Worm (Caenorhabditis elegans): Measurements from ENCODE around the gene dhs-21.

ce11 chrV:12725893-12726292, 7.6 kb downstream of the dhs-21 start, which contains the start of gene R11D1.12:
- no peak for TF ChIP-seq dao-5 (tag; optimal IDR thresholded peaks at IDR 0.05)
- TF ChIP-seq him-1 (tag; optimal IDR thresholded peaks at IDR 0.05): no peak

Data from whole organism, L4/young adult.